Fruit fly (Drosophila melanogaster) whole organism, embryonic: ENCODE results near the gene polo.

Experiments used
- Ada2b ChIP-seq: fragments of 200-800 bp; sonication (Bioruptor generic); IDR thresholded peaks from 2 replicates; pipeline ENCODE4 v1.3.6; 2022; ENCODE audit warnings: missing biosample characterization, missing genetic modification characterization
- Adf1 ChIP-seq: fragments of 200-800 bp; sonication (Bioruptor generic); IDR thresholded peaks from 2 replicates; pipeline ENCODE4 v1.3.6; 2022; ENCODE audit warnings: missing biosample characterization, missing genetic modification characterization
- Aef1 ChIP-seq: fragments of 200-800 bp; sonication (Bioruptor generic); IDR thresholded peaks from 3 replicates; pipeline ENCODE4 v1.3.6; 2022; ENCODE audit warnings: missing biosample characterization, missing genetic modification characterization
- Atf3 ChIP-seq: fragments of 200-800 bp; sonication (Bioruptor generic); optimal IDR thresholded peaks from 3 replicates; lab custom pipeline; 2016; ENCODE audit warnings: missing biosample characterization, missing genetic modification characterization
- CG10654 ChIP-seq: fragments of 200-800 bp; sonication (Bioruptor generic); optimal IDR thresholded peaks from 2 replicates; lab custom pipeline; 2016; ENCODE audit warnings: missing biosample characterization, missing genetic modification characterization
- CG13894 ChIP-seq: fragments of 200-800 bp; sonication (Bioruptor generic); optimal IDR thresholded peaks from 3 replicates; lab custom pipeline; 2018; ENCODE audit warnings: missing biosample characterization, mild to moderate bottlenecking, missing genetic modification characterization, moderate library complexity
- CG14014 ChIP-seq: fragments of 200-800 bp; sonication (Bioruptor generic); IDR thresholded peaks from 2 replicates; pipeline ENCODE4 v1.3.6; 2022; ENCODE audit warnings: missing biosample characterization, missing genetic modification characterization
- CG15514 ChIP-seq: fragments of 200-800 bp; sonication (Bioruptor generic); optimal IDR thresholded peaks from 3 replicates; lab custom pipeline; 2017; ENCODE audit warnings: missing biosample characterization, missing genetic modification characterization, mild to moderate bottlenecking, moderate library complexity, missing genetic modification reagents
- CG1603 ChIP-seq: fragments of 200-800 bp; sonication (Bioruptor generic); optimal IDR thresholded peaks from 2 replicates; lab custom pipeline; 2019; ENCODE audit warnings: missing biosample characterization, mild to moderate bottlenecking, missing genetic modification characterization, moderate library complexity
- CG16815 ChIP-seq: fragments of 200-800 bp; sonication (Bioruptor generic); optimal IDR thresholded peaks from 3 replicates; lab custom pipeline; 2017; ENCODE audit warnings: missing biosample characterization, mild to moderate bottlenecking, missing genetic modification characterization
- CG17186 ChIP-seq: fragments of 200-800 bp; sonication (Bioruptor generic); optimal IDR thresholded peaks from 3 replicates; lab custom pipeline; 2017; ENCODE audit warnings: missing biosample characterization, missing genetic modification reagents, missing genetic modification characterization
- CG1792 ChIP-seq: fragments of 200-800 bp; sonication (Bioruptor generic); optimal IDR thresholded peaks from 2 replicates; lab custom pipeline; 2016; ENCODE audit warnings: missing biosample characterization, missing genetic modification characterization
- CG2120 ChIP-seq: fragments of 200-800 bp; sonication (Bioruptor generic); optimal IDR thresholded peaks from 3 replicates; lab custom pipeline; 2016; ENCODE audit warnings: missing biosample characterization, missing genetic modification characterization
- CG2129 ChIP-seq: fragments of 200-800 bp; sonication (Bioruptor generic); IDR thresholded peaks from 2 replicates; pipeline ENCODE4 v1.3.6; 2022; ENCODE audit warnings: missing biosample characterization, missing genetic modification characterization; ENCODE audit not compliant: partially characterized antibody
- CG2199 ChIP-seq: fragments of 200-800 bp; sonication (Bioruptor generic); IDR thresholded peaks from 3 replicates; pipeline ENCODE4 v1.3.6; 2022; ENCODE audit warnings: missing biosample characterization, missing genetic modification characterization
- CG31365 ChIP-seq: fragments of 200-800 bp; sonication (Bioruptor generic); optimal IDR thresholded peaks from 2 replicates; lab custom pipeline; 2018; ENCODE audit warnings: missing biosample characterization, mild to moderate bottlenecking, missing genetic modification characterization
- CG3163 ChIP-seq: fragments of 200-800 bp; sonication (Bioruptor generic); optimal IDR thresholded peaks from 3 replicates; lab custom pipeline; 2016; ENCODE audit warnings: missing biosample characterization, missing genetic modification characterization
- CG32532 ChIP-seq: fragments of 200-800 bp; sonication (Bioruptor generic); IDR thresholded peaks from 2 replicates; pipeline ENCODE4 v1.3.6; 2022; ENCODE audit warnings: missing biosample characterization, missing genetic modification characterization
- CG33213 ChIP-seq: fragments of 200-800 bp; sonication (Bioruptor generic); optimal IDR thresholded peaks from 3 replicates; lab custom pipeline; 2016; ENCODE audit warnings: missing biosample characterization, missing genetic modification characterization
- CG4854 ChIP-seq: fragments of 200-800 bp; sonication (Bioruptor generic); optimal IDR thresholded peaks from 2 replicates; lab custom pipeline; 2016; ENCODE audit warnings: missing biosample characterization, missing genetic modification characterization, inconsistent platforms
- CG6813 ChIP-seq: fragments of 200-800 bp; sonication (Bioruptor generic); optimal IDR thresholded peaks from 2 replicates; lab custom pipeline; 2017; ENCODE audit warnings: missing biosample characterization, missing genetic modification characterization, mild to moderate bottlenecking, moderate library complexity, missing genetic modification reagents
- CTCF ChIP-seq: fragments of 200-800 bp; sonication (Bioruptor generic); optimal IDR thresholded peaks from 2 replicates; lab custom pipeline; 2017; ENCODE audit warnings: missing biosample characterization, mild to moderate bottlenecking, missing genetic modification characterization, moderate library complexity
- Chrac-16 ChIP-seq: fragments of 200-800 bp; sonication (Bioruptor generic); optimal IDR thresholded peaks from 3 replicates; lab custom pipeline; 2016; ENCODE audit warnings: missing biosample characterization, missing genetic modification characterization
- CoRest ChIP-seq: fragments of 200-800 bp; sonication (Bioruptor generic); optimal IDR thresholded peaks from 3 replicates; lab custom pipeline; 2018; ENCODE audit warnings: missing biosample characterization, mild to moderate bottlenecking, missing genetic modification characterization, moderate library complexity
- Dek ChIP-seq: fragments of 200-800 bp; sonication (Bioruptor generic); optimal IDR thresholded peaks from 3 replicates; lab custom pipeline; 2019; ENCODE audit warnings: missing biosample characterization, mild to moderate bottlenecking, missing genetic modification characterization, moderate library complexity
- Dip3 ChIP-seq: fragments of 200-800 bp; sonication (Bioruptor generic); optimal IDR thresholded peaks from 3 replicates; lab custom pipeline; 2016; ENCODE audit warnings: missing biosample characterization, missing genetic modification characterization
- Dp ChIP-seq: fragments of 200-800 bp; sonication (Bioruptor generic); optimal IDR thresholded peaks from 2 replicates; lab custom pipeline; 2018; ENCODE audit warnings: missing biosample characterization, mild to moderate bottlenecking, missing genetic modification characterization, moderate library complexity
- Elba2 ChIP-seq: fragments of 200-800 bp; sonication (Bioruptor generic); optimal IDR thresholded peaks from 3 replicates; lab custom pipeline; 2016; ENCODE audit warnings: missing biosample characterization, missing genetic modification characterization
- Fer1 ChIP-seq: fragments of 200-800 bp; sonication (Bioruptor generic); optimal IDR thresholded peaks from 2 replicates; lab custom pipeline; 2017; ENCODE audit warnings: missing biosample characterization, mild to moderate bottlenecking, missing genetic modification characterization
- HmgD ChIP-seq: fragments of 200-800 bp; sonication (Bioruptor generic); optimal IDR thresholded peaks from 3 replicates; lab custom pipeline; 2016; ENCODE audit warnings: missing biosample characterization, missing genetic modification characterization
- Max ChIP-seq: fragments of 200-800 bp; sonication (Bioruptor generic); optimal IDR thresholded peaks from 2 replicates; lab custom pipeline; 2016; ENCODE audit warnings: missing biosample characterization, mild to moderate bottlenecking, missing genetic modification characterization
- Meics ChIP-seq: fragments of 200-800 bp; sonication (Bioruptor generic); optimal IDR thresholded peaks from 2 replicates; lab custom pipeline; 2017; ENCODE audit warnings: missing biosample characterization, mild to moderate bottlenecking, missing genetic modification characterization
- Myb ChIP-seq: fragments of 200-800 bp; sonication (Bioruptor generic); optimal IDR thresholded peaks from 2 replicates; lab custom pipeline; 2016; ENCODE audit warnings: missing biosample characterization, missing genetic modification characterization
- Ptx1 ChIP-seq: fragments of 200-800 bp; sonication (Bioruptor generic); IDR thresholded peaks from 2 replicates; pipeline ENCODE4 v1.3.6; 2022; ENCODE audit warnings: missing biosample characterization, missing genetic modification characterization
- Scr ChIP-seq: fragments of 200-800 bp; sonication (Bioruptor generic); IDR thresholded peaks from 2 replicates; pipeline ENCODE4 v1.3.6; 2022; ENCODE audit warnings: missing biosample characterization, missing genetic modification characterization; ENCODE audit not compliant: partially characterized antibody
- Six4 ChIP-seq: fragments of 200-800 bp; sonication (Bioruptor generic); optimal IDR thresholded peaks from 2 replicates; lab custom pipeline; 2016; ENCODE audit warnings: missing biosample characterization, missing genetic modification characterization
- corto ChIP-seq: fragments of 200-800 bp; sonication (Bioruptor generic); optimal IDR thresholded peaks from 2 replicates; lab custom pipeline; 2016; ENCODE audit warnings: missing biosample characterization, mild to moderate bottlenecking, missing genetic modification characterization, moderate library complexity
- da ChIP-seq: fragments of 200-800 bp; sonication (Bioruptor generic); optimal IDR thresholded peaks from 2 replicates; lab custom pipeline; 2016; ENCODE audit warnings: missing biosample characterization, missing genetic modification characterization
- disco-r ChIP-seq: fragments of 200-800 bp; sonication (Bioruptor generic); optimal IDR thresholded peaks from 2 replicates; lab custom pipeline; 2016; ENCODE audit warnings: missing biosample characterization, missing genetic modification characterization
- gfzf ChIP-seq: fragments of 200-800 bp; sonication (Bioruptor generic); optimal IDR thresholded peaks from 2 replicates; lab custom pipeline; 2016; ENCODE audit warnings: missing biosample characterization, mild to moderate bottlenecking, missing genetic modification characterization, moderate library complexity
- hkb ChIP-seq, 2 experiments: fragments of 200-800 bp in 1 of 2; fragments of >200 bp in 1 of 2; sonication (Bioruptor generic) in 1 of 2; IDR thresholded peaks in 1 of 2; optimal IDR thresholded peaks in 1 of 2; 2 replicates each; pipeline versions ENCODE4 v1.3.6 to Lab custom; 2017 to 2022; ENCODE audit warnings: missing biosample characterization in 1 of 2, missing genetic modification characterization in 1 of 2
- jumu ChIP-seq: fragments of 200-800 bp; sonication (Bioruptor generic); optimal IDR thresholded peaks from 3 replicates; lab custom pipeline; 2016; ENCODE audit warnings: missing biosample characterization, missing genetic modification characterization
- maf-S ChIP-seq: fragments of 200-800 bp; sonication (Bioruptor generic); optimal IDR thresholded peaks from 2 replicates; lab custom pipeline; 2016; ENCODE audit warnings: missing biosample characterization, missing genetic modification characterization
- mirr ChIP-seq: fragments of 200-800 bp; sonication (Bioruptor generic); optimal IDR thresholded peaks from 3 replicates; lab custom pipeline; 2018; ENCODE audit warnings: missing biosample characterization, mild to moderate bottlenecking, missing genetic modification characterization
- repo ChIP-seq: fragments of 200-800 bp; sonication (Bioruptor generic); optimal IDR thresholded peaks from 2 replicates; lab custom pipeline; 2016; ENCODE audit warnings: missing biosample characterization, missing genetic modification characterization
- sug ChIP-seq: fragments of 200-800 bp; optimal IDR thresholded peaks from 2 replicates; lab custom pipeline; 2019; ENCODE audit warnings: missing biosample characterization, mild to moderate bottlenecking, missing genetic modification characterization, moderate library complexity
- trem ChIP-seq: fragments of 200-800 bp; optimal IDR thresholded peaks from 3 replicates; lab custom pipeline; 2019; ENCODE audit warnings: missing biosample characterization, mild to moderate bottlenecking, missing genetic modification characterization, moderate library complexity
- tx ChIP-seq: fragments of 200-800 bp; sonication (Bioruptor generic); optimal IDR thresholded peaks from 2 replicates; lab custom pipeline; 2016; ENCODE audit warnings: missing biosample characterization, missing genetic modification characterization

Gene polo

dm6 chr3L:20309758-20310733 lies 592 bp downstream of the polo start (continued):
- TF ChIP-seq trem (tag; lab: Kevin White, UChicago) (peak; percentile 81), Chrac-16 (peak; percentile 62), Ptx1 (GFP tag; lab: Robert Waterston, UW) (peak; percentile 22; the same call in 1 of the 2 replicates), maf-S (GFP tag; lab: Kevin White, UChicago) (peak; percentile 10), CG10654 (GFP tag; lab: Kevin White, UChicago) (peak; percentile 11), CG31365 (tag; lab: Kevin White, UChicago) (no peak), repo (peak; percentile 46), Six4 (GFP tag; lab: Kevin White, UChicago) (peak; percentile 10), CG3163 (GFP tag; lab: Kevin White, UChicago) (peak; percentile 44), Dek (tag; lab: Kevin White, UChicago) (peak; percentile 21), Atf3 (GFP tag; lab: Kevin White, UChicago) (peak; percentile 16), sug (tag; lab: Kevin White, UChicago) (peak; percentile 46), CG2199 (GFP tag; lab: Robert Waterston, UW) (0 out of 3 replicates have a peak, but pooled peaks have one; percentile 41), Meics (GFP tag; lab: Kevin White, UChicago) (peak; percentile 5), CoRest (tag; lab: Kevin White, UChicago) (peak; percentile 70), CTCF (peak; percentile 38), Scr (GFP tag; lab: Robert Waterston, UW) (peak; percentile 88), CG17186 (GFP tag; lab: Kevin White, UChicago) (peak; percentile 93), hkb (optimal IDR thresholded peaks at IDR 0.05; lab: Kevin White, UChicago) (no peak), hkb (GFP tag; IDR thresholded peaks at IDR 0.05; lab: Robert Waterston, UW) (no peak), CG13894 (tag; lab: Kevin White, UChicago) (peak; percentile 26), da (GFP tag; lab: Kevin White, UChicago) (peak; percentile 28), tx (GFP tag; lab: Kevin White, UChicago) (peak; percentile 53), mirr (GFP tag; lab: Kevin White, UChicago) (no peak), CG4854 (GFP tag; lab: Kevin White, UChicago) (peak; percentile 38), Adf1 (GFP tag; lab: Robert Waterston, UW) (peak; percentile 43; the same call in 1 of the 2 replicates), Dip3 (GFP tag; lab: Kevin White, UChicago) (peak; percentile 59), jumu (GFP tag; lab: Kevin White, UChicago) (peak; percentile 81), CG1603 (tag; lab: Kevin White, UChicago) (peak; percentile 89), CG1792 (GFP tag; lab: Kevin White, UChicago) (peak; percentile 66), CG16815 (GFP tag; lab: Kevin White, UChicago) (no peak), CG33213 (GFP tag; lab: Kevin White, UChicago) (peak; percentile 68), Dp (GFP tag; lab: Kevin White, UChicago) (peak; percentile 91), Ada2b (GFP tag; lab: Robert Waterston, UW) (0 out of 2 replicates have a peak, but pooled peaks have one; percentile 13), gfzf (peak; percentile 85), HmgD (GFP tag; lab: Kevin White, UChicago) (peak; percentile 91), Max (GFP tag; lab: Kevin White, UChicago) (peak; percentile 19), Myb (GFP tag; lab: Kevin White, UChicago) (peak; percentile 100), CG6813 (GFP tag; lab: Kevin White, UChicago) (no peak), CG15514 (GFP tag; lab: Kevin White, UChicago) (peak; percentile 88), CG2120 (GFP tag; lab: Kevin White, UChicago) (peak; percentile 75), Elba2 (GFP tag; lab: Kevin White, UChicago) (peak; percentile 27), disco-r (GFP tag; lab: Kevin White, UChicago) (no peak), corto (no peak), CG32532 (GFP tag; lab: Robert Waterston, UW) (peak; percentile 62; the same call in 1 of the 2 replicates), CG2129 (GFP tag; lab: Robert Waterston, UW) (peak; percentile 68), CG14014 (GFP tag; lab: Robert Waterston, UW) (0 out of 2 replicates have a peak, but pooled peaks have one; percentile 14), Aef1 (0 out of 3 replicates have a peak, but pooled peaks have one; percentile 31), Fer1 (peak; percentile 20)
